Worm (Caenorhabditis elegans): ENCODE results near the gene igeg-2.

Gene igeg-2

DNA sequence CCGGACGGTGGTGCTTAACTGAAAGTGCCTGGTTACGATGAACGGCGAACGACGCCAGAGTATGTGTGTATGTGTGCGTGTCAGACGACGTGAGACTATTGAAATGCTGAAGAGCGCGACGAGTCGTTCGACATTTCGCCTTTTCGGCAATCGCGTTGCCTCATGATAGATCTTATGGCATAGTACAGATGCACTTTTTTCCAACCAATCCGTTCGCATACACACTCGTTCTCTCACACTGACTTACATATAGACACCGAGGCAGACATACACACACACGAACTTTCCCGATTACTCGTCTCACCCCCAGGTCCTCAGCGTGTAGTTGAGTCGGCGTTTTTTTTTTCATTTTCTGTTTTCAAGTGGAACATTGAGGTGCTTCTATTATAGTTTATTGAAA, 32.3 kb upstream of the igeg-2 start (continued):
- TF ChIP-seq lin-39 (tag; optimal IDR thresholded peaks at IDR 0.05) (no peak), nhr-10 (tag; optimal IDR thresholded peaks at IDR 0.05) (peak; percentile 4), lsy-2 (tag; optimal IDR thresholded peaks at IDR 0.05) (peak; percentile 8 to 37), daf-8 (GFP tag; IDR thresholded peaks at IDR 0.05) (no peak), nhr-42 (GFP tag; IDR thresholded peaks at IDR 0.05) (no peak), unc-62 (GFP tag; optimal IDR thresholded peaks at IDR 0.05 in 1 of 2) (peak in 1 of 2 experiments; percentile 99), unc-62 (tag; optimal IDR thresholded peaks at IDR 0.05) (no peak), aha-1 (tag) (peak; percentile 88), nhr-6 (tag; optimal IDR thresholded peaks at IDR 0.05) (no peak), hlh-11 (tag; optimal IDR thresholded peaks at IDR 0.05) (peak; percentile 42), ztf-7 (tag; optimal IDR thresholded peaks at IDR 0.05) (no peak), nhr-237 (tag; optimal IDR thresholded peaks at IDR 0.05) (no peak), aly-2 (tag; optimal IDR thresholded peaks at IDR 0.05) (no peak), gei-8 (GFP tag; optimal IDR thresholded peaks at IDR 0.05) (no peak), dpl-1 (GFP tag; optimal IDR thresholded peaks at IDR 0.05) (no peak), ceh-20 (GFP tag; IDR thresholded peaks at IDR 0.05) (peak; percentile 13; the same call in 1 of the 2 replicates), attf-4 (tag; optimal IDR thresholded peaks at IDR 0.05) (no peak)

DNA sequence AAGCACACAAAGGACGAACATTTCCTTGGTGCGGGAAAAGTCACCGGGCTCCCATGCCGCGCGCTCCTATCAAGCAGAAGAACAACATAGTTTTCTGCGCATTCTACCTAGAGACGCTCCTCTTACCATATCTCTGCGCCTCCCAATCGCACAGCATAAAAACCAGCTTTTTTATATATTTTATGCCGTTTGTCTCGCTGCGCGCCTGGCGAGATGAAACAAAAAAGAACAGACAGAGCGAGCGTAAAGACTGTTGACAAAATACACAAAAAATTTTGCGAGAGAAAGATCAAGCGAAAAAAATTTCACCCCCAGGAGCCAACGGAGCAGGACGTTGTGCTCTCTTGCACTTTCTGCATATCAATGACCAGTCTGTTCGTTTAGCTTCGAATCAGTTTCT, 31.3 kb upstream of the igeg-2 start:
- TF ChIP-seq lin-13 (GFP tag; optimal IDR thresholded peaks at IDR 0.05) (no peak), dmd-8 (GFP tag; IDR thresholded peaks at IDR 0.05) (peak; percentile 51; the same call in 1 of the 2 replicates), egl-43 (GFP tag; IDR thresholded peaks at IDR 0.05) (peak; percentile 19; the same call in 1 of the 2 replicates), duxl-1 (tag; optimal IDR thresholded peaks at IDR 0.05; ENCODE audit: poor library complexity) (no peak), dve-1 (tag; optimal IDR thresholded peaks at IDR 0.05; ENCODE audit: insufficient read depth) (no peak), T26A8.4 (GFP tag; IDR thresholded peaks at IDR 0.05) (0 out of 2 replicates have a peak, but pooled peaks have one; percentile 29), Y105C5A.15 (GFP tag; IDR thresholded peaks at IDR 0.05) (no peak), daf-8 (GFP tag; IDR thresholded peaks at IDR 0.05) (no peak), ctbp-1 (GFP tag; IDR thresholded peaks at IDR 0.05) (no peak), dmd-9 (GFP tag; IDR thresholded peaks at IDR 0.05) (0 out of 2 replicates have a peak, but pooled peaks have one; percentile 12), hlh-11 (tag; optimal IDR thresholded peaks at IDR 0.05) (peak; percentile 7), lir-3 (tag; optimal IDR thresholded peaks at IDR 0.05) (no peak), lin-38 (GFP tag; IDR thresholded peaks at IDR 0.05) (0 out of 2 replicates have a peak, but pooled peaks have one; percentile 5), nhr-102 (tag; optimal IDR thresholded peaks at IDR 0.05) (no peak), skn-1 (tag; optimal IDR thresholded peaks at IDR 0.05) (no peak), lin-1 (GFP tag; IDR thresholded peaks at IDR 0.05) (no peak), sdz-12 (GFP tag; optimal IDR thresholded peaks at IDR 0.05) (no peak), ces-1 (GFP tag; optimal IDR thresholded peaks at IDR 0.05) (no peak), nhr-11 (tag; optimal IDR thresholded peaks at IDR 0.05) (no peak), nhr-42 (GFP tag; IDR thresholded peaks at IDR 0.05) (no peak), spr-3 (GFP tag; optimal IDR thresholded peaks at IDR 0.05) (no peak), pha-4 (GFP tag; IDR thresholded peaks at IDR 0.05) (0 out of 2 replicates have a peak, but pooled peaks have one; percentile 36), pha-4 (tag; optimal IDR thresholded peaks at IDR 0.05) (no peak), daf-16 (GFP tag; optimal IDR thresholded peaks at IDR 0.05) (no peak), daf-16 (tag; optimal IDR thresholded peaks at IDR 0.05) (no peak), mxl-3 (GFP tag; optimal IDR thresholded peaks at IDR 0.05) (peak; percentile 3), mxl-2 (GFP tag; conservative IDR thresholded peaks at IDR 0.05) (no peak), Y5F2A.4 (GFP tag; optimal IDR thresholded peaks at IDR 0.05) (no peak), hlh-30 (tag; optimal IDR thresholded peaks at IDR 0.05; ENCODE audit: insufficient read depth) (peak; percentile 3), lim-7 (GFP tag; IDR thresholded peaks at IDR 0.05) (no peak)

Measured in whole organism, L4 larva.